Worm (Caenorhabditis elegans) whole organism, L1 larva: ENCODE measurements around the gene F53B1.2.

ENCODE experiments used
- ceh-63 ChIP-seq: fragments of 200-800 bp; sonication (Bioruptor generic); optimal IDR thresholded peaks from 2 replicates; lab custom pipeline; 2018; ENCODE audit warnings: mild to moderate bottlenecking, missing genetic modification characterization, missing compliant biosample characterization
- hlh-17 ChIP-seq: fragments of 200-800 bp; sonication (Bioruptor generic); optimal IDR thresholded peaks from 2 replicates; lab custom pipeline; 2018; ENCODE audit warnings: missing genetic modification characterization, mild to moderate bottlenecking, missing compliant biosample characterization, moderate library complexity, borderline replicate concordance
- unc-130 ChIP-seq: fragments of 150-350 bp; optimal IDR thresholded peaks from 2 replicates; lab custom pipeline; 2017; ENCODE audit warnings: missing biosample characterization, missing genetic modification characterization, inconsistent platforms

DNA sequence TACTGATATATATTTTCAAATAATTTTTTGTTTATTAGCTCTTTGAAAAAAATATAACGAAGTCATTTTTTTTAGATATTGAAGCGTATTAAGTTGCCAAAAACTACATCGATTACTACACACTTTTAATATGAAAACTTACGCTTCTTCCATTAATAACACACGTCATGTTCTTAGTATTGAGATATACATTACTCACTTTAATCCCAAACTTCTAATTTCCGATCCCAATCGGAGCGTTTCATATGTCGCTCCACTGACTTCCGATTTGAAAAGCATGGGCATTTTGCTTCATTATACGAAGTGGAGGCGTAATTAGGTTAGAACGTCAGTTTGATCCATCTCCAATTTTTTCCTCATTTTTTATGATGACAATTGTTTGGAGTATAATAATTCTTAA is 30.0 kb upstream of the F53B1.2 start:
- TF ChIP-seq unc-130 (tag; lab: Kevin White, UChicago) (no peak), ceh-63 (GFP tag; lab: Kevin White, UChicago) (no peak), hlh-17 (no peak)
